Worm (Caenorhabditis elegans) whole organism, early embryonic: ENCODE data around the gene F56D1.1.

Experiments
- aly-1 ChIP-seq: sonication (generic microtip); optimal IDR thresholded peaks from 2 replicates; lab custom pipeline; 2016; ENCODE audit warnings: missing genetic modification characterization, missing compliant biosample characterization
- ama-1 ChIP-seq: fragments of 150-350 bp; optimal IDR thresholded peaks from 2 replicates; lab custom pipeline; 2014
- ceh-13 ChIP-seq: fragments of 200-800 bp; sonication (Bioruptor generic); optimal IDR thresholded peaks from 2 replicates; lab custom pipeline; 2018; ENCODE audit warnings: mild to moderate bottlenecking, missing genetic modification characterization, missing compliant biosample characterization
- ceh-36 ChIP-seq: sonication (generic microtip); optimal IDR thresholded peaks from 2 replicates; lab custom pipeline; 2016; ENCODE audit warnings: missing genetic modification characterization, inconsistent platforms, missing compliant biosample characterization
- flt-1 ChIP-seq: fragments of 200-800 bp; sonication (Bioruptor generic); IDR thresholded peaks from 2 replicates; pipeline ENCODE4 v1.3.6; 2022; ENCODE audit warnings: missing genetic modification characterization, missing compliant biosample characterization
- hmbx-1 ChIP-seq: sonication (generic microtip); optimal IDR thresholded peaks from 2 replicates; lab custom pipeline; 2016; ENCODE audit warnings: mild to moderate bottlenecking, missing genetic modification characterization, missing compliant biosample characterization
- hmg-4 ChIP-seq: fragments of 200-800 bp; sonication (Bioruptor generic); optimal IDR thresholded peaks from 2 replicates; lab custom pipeline; 2018; ENCODE audit warnings: mild to moderate bottlenecking, missing genetic modification characterization, missing compliant biosample characterization
- hnd-1 ChIP-seq: sonication (generic microtip); optimal IDR thresholded peaks from 2 replicates; lab custom pipeline; 2016; ENCODE audit warnings: missing genetic modification characterization, missing compliant biosample characterization
- pes-1 ChIP-seq: fragments of 200-800 bp; sonication (Bioruptor generic); IDR thresholded peaks from 2 replicates; pipeline ENCODE4 v1.3.6; 2022; ENCODE audit warnings: missing genetic modification reagents, missing genetic modification characterization, missing compliant biosample characterization
- sea-1 ChIP-seq: fragments of 200-800 bp; sonication (Bioruptor generic); conservative IDR thresholded peaks from 2 replicates; pipeline ENCODE4 v1.3.6; 2022; ENCODE audit warnings: missing genetic modification characterization, missing compliant biosample characterization

DNA sequence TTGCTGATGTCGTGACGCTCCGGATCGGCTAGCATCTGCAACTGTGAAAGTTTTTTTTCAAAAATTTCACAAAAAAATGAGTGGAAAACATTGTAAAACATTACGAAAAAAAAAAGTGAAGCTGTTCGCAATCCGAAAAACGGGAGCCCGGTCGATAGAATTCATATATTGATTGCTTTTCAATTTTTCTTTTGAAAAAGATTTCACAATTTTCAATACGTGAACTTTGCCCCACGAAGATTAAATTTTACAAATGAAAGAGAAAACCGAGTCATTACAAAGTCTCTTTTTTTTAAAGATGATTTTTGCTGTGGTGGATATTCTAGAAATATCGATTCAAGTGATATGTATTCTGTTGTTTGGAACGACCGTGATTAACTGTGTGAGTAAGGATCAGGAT lies 16.0 kb downstream of the F56D1.1 start, which contains the start of gene F12A10.6:
- no peak for TF ChIP-seq ceh-13
- no peak for TF ChIP-seq ama-1 (lab: Kevin White, UChicago)
- TF ChIP-seq flt-1, result no peak
- no peak for TF ChIP-seq aly-1 (tag; lab: Kevin White, UChicago)
- no peak for TF ChIP-seq hmg-4 (GFP tag; lab: Kevin White, UChicago)
- TF ChIP-seq ceh-36, result no peak
- TF ChIP-seq hnd-1, result no peak
- TF ChIP-seq pes-1 (GFP tag; lab: Robert Waterston, UW), result no peak
- TF ChIP-seq hmbx-1 (tag; lab: Kevin White, UChicago), result no peak
- TF ChIP-seq sea-1 (GFP tag; lab: Robert Waterston, UW), result no peak
